Fruit fly (Drosophila melanogaster) whole organism, embryonic: ENCODE results near the gene Mrgn1.

ENCODE experiments used
- Atf6 ChIP-seq: fragments of 200-800 bp; sonication (Bioruptor generic); IDR thresholded peaks from 2 replicates; pipeline ENCODE4 v1.3.6; 2022; ENCODE audit warnings: missing biosample characterization, missing genetic modification characterization
- Awh ChIP-seq: fragments of 200-800 bp; sonication (Bioruptor generic); IDR thresholded peaks from 2 replicates; pipeline ENCODE4, ENCODE4 v1.3.6; 2022; ENCODE audit warnings: missing biosample characterization, missing genetic modification characterization
- CG12391 ChIP-seq: fragments of 200-800 bp; sonication (Bioruptor generic); optimal IDR thresholded peaks from 3 replicates; lab custom pipeline; 2018; ENCODE audit warnings: missing biosample characterization, mild to moderate bottlenecking, missing genetic modification characterization, moderate library complexity
- CG12744 ChIP-seq: fragments of 200-800 bp; sonication (Bioruptor generic); optimal IDR thresholded peaks from 2 replicates; lab custom pipeline; 2016; ENCODE audit warnings: missing biosample characterization, missing genetic modification characterization
- CG13624 ChIP-seq: fragments of 200-800 bp; sonication (Bioruptor generic); optimal IDR thresholded peaks from 2 replicates; lab custom pipeline; 2016; ENCODE audit warnings: missing biosample characterization, missing genetic modification characterization
- CG13894 ChIP-seq: fragments of 200-800 bp; sonication (Bioruptor generic); optimal IDR thresholded peaks from 3 replicates; lab custom pipeline; 2018; ENCODE audit warnings: missing biosample characterization, mild to moderate bottlenecking, missing genetic modification characterization, moderate library complexity
- CG14710 ChIP-seq: fragments of 200-800 bp; sonication (Bioruptor generic); optimal IDR thresholded peaks from 3 replicates; lab custom pipeline; 2019; ENCODE audit warnings: missing biosample characterization, mild to moderate bottlenecking, missing genetic modification characterization, moderate library complexity
- CG15601 ChIP-seq: fragments of 200-800 bp; sonication (Bioruptor generic); optimal IDR thresholded peaks from 3 replicates; lab custom pipeline; 2019; ENCODE audit warnings: missing biosample characterization, mild to moderate bottlenecking, missing genetic modification characterization, moderate library complexity
- CG16863 ChIP-seq: fragments of 200-800 bp; sonication (Bioruptor generic); optimal IDR thresholded peaks from 3 replicates; lab custom pipeline; 2016; ENCODE audit warnings: missing biosample characterization, missing genetic modification characterization
- CG2116 ChIP-seq: fragments of 200-800 bp; sonication (Bioruptor generic); optimal IDR thresholded peaks from 3 replicates; lab custom pipeline; 2018; ENCODE audit warnings: missing biosample characterization, mild to moderate bottlenecking, missing genetic modification characterization
- CG30403 ChIP-seq: fragments of 200-800 bp; sonication (Bioruptor generic); optimal IDR thresholded peaks from 3 replicates; lab custom pipeline; 2016; ENCODE audit warnings: missing biosample characterization, missing genetic modification characterization
- CG3407 ChIP-seq: fragments of 200-800 bp; sonication (Bioruptor generic); optimal IDR thresholded peaks from 2 replicates; lab custom pipeline; 2018; ENCODE audit warnings: missing biosample characterization, mild to moderate bottlenecking, missing genetic modification characterization
- CG3995 ChIP-seq: fragments of 200-800 bp; sonication (Bioruptor generic); optimal IDR thresholded peaks from 3 replicates; lab custom pipeline; 2016; ENCODE audit warnings: missing biosample characterization, missing genetic modification characterization
- CG4707 ChIP-seq: fragments of 200-800 bp; sonication (Bioruptor generic); optimal IDR thresholded peaks from 2 replicates; lab custom pipeline; 2018; ENCODE audit warnings: missing biosample characterization, mild to moderate bottlenecking, missing genetic modification characterization, moderate library complexity
- CG6175 ChIP-seq: fragments of 200-800 bp; sonication (Bioruptor generic); IDR thresholded peaks from 3 replicates; pipeline ENCODE4 v1.3.6; 2022; ENCODE audit warnings: missing biosample characterization, missing genetic modification characterization
- D ChIP-seq, 2 experiments: fragments of 200-800 bp in 1 of 2; fragments of >200 bp in 1 of 2; sonication (Bioruptor generic) in 1 of 2; optimal IDR thresholded peaks; 2 replicates in 1 of 2; 3 replicates in 1 of 2; lab custom pipeline; 2017; ENCODE audit warnings: mild to moderate bottlenecking in 1 of 2, missing biosample characterization in 1 of 2, missing genetic modification characterization in 1 of 2, missing genetic modification reagents in 1 of 2
- ERR ChIP-seq: fragments of 200-800 bp; sonication (Bioruptor generic); optimal IDR thresholded peaks from 2 replicates; lab custom pipeline; 2016; ENCODE audit warnings: missing biosample characterization, missing genetic modification characterization
- Ets97D ChIP-seq: fragments of 200-800 bp; sonication (Bioruptor generic); optimal IDR thresholded peaks from 3 replicates; lab custom pipeline; 2016; ENCODE audit warnings: missing biosample characterization, missing genetic modification characterization
- HmgZ ChIP-seq: fragments of 200-800 bp; sonication (Bioruptor generic); optimal IDR thresholded peaks from 2 replicates; lab custom pipeline; 2018; ENCODE audit warnings: missing biosample characterization, mild to moderate bottlenecking, missing genetic modification characterization
- Hr78 ChIP-seq, 2 experiments: fragments of 200-800 bp in 1 of 2; fragments of >200 bp in 1 of 2; sonication (Bioruptor generic) in 1 of 2; optimal IDR thresholded peaks; 2 replicates each; lab custom pipeline; 2017 to 2019; ENCODE audit warnings: missing biosample characterization in 2 of 2, missing genetic modification characterization in 2 of 2, mild to moderate bottlenecking in 1 of 2, moderate library complexity in 1 of 2
- Kr ChIP-seq: fragments of 200-800 bp; sonication (Bioruptor generic); optimal IDR thresholded peaks from 2 replicates; lab custom pipeline; 2017; ENCODE audit warnings: missing biosample characterization, mild to moderate bottlenecking, missing genetic modification characterization
- Lhr ChIP-seq: fragments of 200-800 bp; sonication (Bioruptor generic); optimal IDR thresholded peaks from 3 replicates; lab custom pipeline; 2017; ENCODE audit warnings: mild to moderate bottlenecking, missing biosample characterization, missing genetic modification reagents, missing genetic modification characterization
- Lpt ChIP-seq: fragments of >200 bp; optimal IDR thresholded peaks from 2 replicates; lab custom pipeline; 2018; ENCODE audit warnings: missing biosample characterization, missing genetic modification characterization
- Med ChIP-seq: fragments of 200-800 bp; sonication (Bioruptor generic); peaks from one replicate; lab custom pipeline; 2016; ENCODE audit warnings: missing biosample characterization, missing genetic modification characterization, mild to moderate bottlenecking, inconsistent platforms, moderate library complexity
- NC2α ChIP-seq: fragments of 200-800 bp; sonication (Bioruptor generic); optimal IDR thresholded peaks from 2 replicates; lab custom pipeline; 2016; ENCODE audit warnings: missing biosample characterization, missing genetic modification characterization
- NC2β ChIP-seq: fragments of 200-800 bp; sonication (Bioruptor generic); optimal IDR thresholded peaks from 2 replicates; lab custom pipeline; 2016; ENCODE audit warnings: missing biosample characterization, missing genetic modification characterization
- Rx ChIP-seq: fragments of 200-800 bp; sonication (Bioruptor generic); IDR thresholded peaks from 2 replicates; pipeline ENCODE4 v1.3.6; 2022; ENCODE audit warnings: missing biosample characterization, missing genetic modification characterization
- Xbp1 ChIP-seq: fragments of 200-800 bp; sonication (Bioruptor generic); optimal IDR thresholded peaks from 3 replicates; lab custom pipeline; 2016; ENCODE audit warnings: missing biosample characterization, mild to moderate bottlenecking, missing genetic modification characterization
- Xrp1 ChIP-seq: fragments of 200-800 bp; sonication (Bioruptor generic); IDR thresholded peaks from 2 replicates; pipeline ENCODE4 v1.3.6; 2022; ENCODE audit warnings: missing biosample characterization, missing genetic modification characterization
- ab ChIP-seq: fragments of 200-800 bp; sonication (Bioruptor generic); optimal IDR thresholded peaks from 2 replicates; lab custom pipeline; 2016; ENCODE audit warnings: missing biosample characterization, missing genetic modification characterization
- bcd ChIP-seq: fragments of 200-800 bp; sonication (Bioruptor generic); optimal IDR thresholded peaks from 2 replicates; lab custom pipeline; 2017; ENCODE audit warnings: missing biosample characterization, mild to moderate bottlenecking, missing genetic modification characterization
- cas ChIP-seq: fragments of 200-800 bp; sonication (Bioruptor generic); IDR thresholded peaks from 2 replicates; pipeline ENCODE4 v1.3.6; 2022; ENCODE audit warnings: missing biosample characterization, missing genetic modification characterization
- cato ChIP-seq: fragments of 200-800 bp; sonication (Bioruptor generic); optimal IDR thresholded peaks from 2 replicates; lab custom pipeline; 2016; ENCODE audit warnings: missing biosample characterization, missing genetic modification characterization, borderline replicate concordance
- chn ChIP-seq: fragments of 200-800 bp; sonication (Bioruptor generic); optimal IDR thresholded peaks from 2 replicates; lab custom pipeline; 2016; ENCODE audit warnings: missing biosample characterization, missing genetic modification characterization
- crp ChIP-seq, 2 experiments: fragments of 200-800 bp; sonication (Bioruptor generic); optimal IDR thresholded peaks; 2 replicates in 1 of 2; 3 replicates in 1 of 2; lab custom pipeline; 2017; ENCODE audit warnings: missing biosample characterization in 2 of 2, missing genetic modification characterization in 2 of 2, mild to moderate bottlenecking in 1 of 2, moderate library complexity in 1 of 2
- dmrt99B ChIP-seq: fragments of 200-800 bp; sonication (Bioruptor generic); optimal IDR thresholded peaks from 2 replicates; lab custom pipeline; 2018; ENCODE audit warnings: missing biosample characterization, mild to moderate bottlenecking, missing genetic modification characterization, moderate library complexity
- gem ChIP-seq: fragments of 200-800 bp; sonication (Bioruptor generic); optimal IDR thresholded peaks from 2 replicates; lab custom pipeline; 2019; ENCODE audit warnings: missing biosample characterization, mild to moderate bottlenecking, missing genetic modification characterization, moderate library complexity
- jigr1 ChIP-seq: fragments of 200-800 bp; sonication (Bioruptor generic); IDR thresholded peaks from 3 replicates; pipeline ENCODE4 v1.3.6; 2022; ENCODE audit warnings: missing biosample characterization, missing genetic modification characterization
- kah ChIP-seq: fragments of 200-800 bp; sonication (Bioruptor generic); optimal IDR thresholded peaks from 2 replicates; lab custom pipeline; 2018; ENCODE audit warnings: missing biosample characterization, mild to moderate bottlenecking, missing genetic modification characterization
- ken ChIP-seq: fragments of 200-800 bp; sonication (Bioruptor generic); IDR thresholded peaks from 3 replicates; pipeline ENCODE4 v1.3.6; 2022; ENCODE audit warnings: missing biosample characterization, missing genetic modification characterization
- lilli ChIP-seq: fragments of 200-800 bp; sonication (Bioruptor generic); optimal IDR thresholded peaks from 3 replicates; lab custom pipeline; 2016; ENCODE audit warnings: missing biosample characterization, missing genetic modification characterization
- maf-S ChIP-seq: fragments of 200-800 bp; sonication (Bioruptor generic); optimal IDR thresholded peaks from 2 replicates; lab custom pipeline; 2016; ENCODE audit warnings: missing biosample characterization, missing genetic modification characterization
- nom ChIP-seq: fragments of 200-800 bp; sonication (Bioruptor generic); optimal IDR thresholded peaks from 2 replicates; lab custom pipeline; 2017; ENCODE audit warnings: missing biosample characterization, missing genetic modification characterization, mild to moderate bottlenecking, moderate library complexity, missing genetic modification reagents
- otp ChIP-seq: fragments of 200-800 bp; sonication (Bioruptor generic); IDR thresholded peaks from 3 replicates; pipeline ENCODE4, ENCODE4 v1.3.6; 2022; ENCODE audit warnings: missing biosample characterization, missing genetic modification characterization
- pfk ChIP-seq: fragments of 200-800 bp; sonication (Bioruptor generic); optimal IDR thresholded peaks from 2 replicates; lab custom pipeline; 2018; ENCODE audit warnings: missing biosample characterization, mild to moderate bottlenecking, missing genetic modification characterization, moderate library complexity
- repo ChIP-seq: fragments of 200-800 bp; sonication (Bioruptor generic); optimal IDR thresholded peaks from 2 replicates; lab custom pipeline; 2016; ENCODE audit warnings: missing biosample characterization, missing genetic modification characterization
- rib ChIP-seq: fragments of 200-800 bp; sonication (Bioruptor generic); IDR thresholded peaks from 2 replicates; pipeline ENCODE4 v1.3.6; 2022; ENCODE audit warnings: missing biosample characterization, missing genetic modification characterization
- scrt ChIP-seq: fragments of 200-800 bp; sonication (Bioruptor generic); optimal IDR thresholded peaks from 2 replicates; lab custom pipeline; 2018; ENCODE audit warnings: missing biosample characterization, mild to moderate bottlenecking, missing genetic modification characterization, moderate library complexity
- sens ChIP-seq: fragments of 200-800 bp; sonication (Bioruptor generic); peaks from one replicate; lab custom pipeline; 2016; ENCODE audit warnings: missing biosample characterization, missing genetic modification characterization
- tio ChIP-seq: fragments of 200-800 bp; sonication (Bioruptor generic); optimal IDR thresholded peaks from 2 replicates; lab custom pipeline; 2017; ENCODE audit warnings: missing biosample characterization, missing genetic modification characterization, inconsistent platforms
- vfl ChIP-seq: fragments of 200-800 bp; sonication (Bioruptor generic); optimal IDR thresholded peaks from 2 replicates; lab custom pipeline; 2016; ENCODE audit warnings: missing biosample characterization, missing genetic modification characterization

The Mrgn1 gene

dm6 chrX:13755152-13755557 is 33.4 kb upstream of the Mrgn1 start, which contains the start of gene Pdcd4 (continued):
- TF ChIP-seq Med (GFP tag; lab: Kevin White, UChicago), result peak; percentile 86
- TF ChIP-seq Rx (GFP tag; lab: Robert Waterston, UW), result no peak
- TF ChIP-seq lilli (GFP tag; lab: Kevin White, UChicago), result no peak
- peak; percentile 4 for TF ChIP-seq HmgZ (tag; lab: Kevin White, UChicago)
- TF ChIP-seq CG12391 (tag; lab: Kevin White, UChicago), result peak; percentile 6
- TF ChIP-seq ken (GFP tag; lab: Robert Waterston, UW), result peak; percentile 46; the same call in 1 of the 3 replicates
- TF ChIP-seq CG13894 (tag; lab: Kevin White, UChicago), result peak; percentile 37
- TF ChIP-seq repo, result no peak
- TF ChIP-seq Ets97D (GFP tag; lab: Kevin White, UChicago), result no peak
- peak; percentile 20 for TF ChIP-seq chn (GFP tag; lab: Kevin White, UChicago)
- TF ChIP-seq Kr, result peak; percentile 65
- TF ChIP-seq rib (GFP tag; lab: Robert Waterston, UW), result peak; percentile 42; the same call in 1 of the 2 replicates
- TF ChIP-seq CG30403 (GFP tag; lab: Kevin White, UChicago), result peak; percentile 5
- TF ChIP-seq Atf6 (GFP tag; lab: Robert Waterston, UW), result no peak
- peak; percentile 51 for TF ChIP-seq Lhr
- TF ChIP-seq ab, result no peak
- no peak for TF ChIP-seq CG3407 (GFP tag; lab: Kevin White, UChicago)
- no peak for TF ChIP-seq crp (GFP tag; optimal IDR thresholded peaks at IDR 0.05; lab: Kevin White, UChicago)
- no peak for TF ChIP-seq D (optimal IDR thresholded peaks at IDR 0.05; lab: Kevin White, UChicago)
- TF ChIP-seq D (GFP tag; optimal IDR thresholded peaks at IDR 0.05; lab: Kevin White, UChicago), result no peak
- no peak for TF ChIP-seq CG6175 (GFP tag; lab: Robert Waterston, UW)
- TF ChIP-seq cas, result no peak
- peak; percentile 41 for TF ChIP-seq NC2α (GFP tag; lab: Kevin White, UChicago)
- no peak for TF ChIP-seq tio (GFP tag; lab: Kevin White, UChicago)
- TF ChIP-seq Xbp1 (GFP tag; lab: Kevin White, UChicago), result no peak
- peak; percentile 6 for TF ChIP-seq CG16863
- peak; percentile 40 for TF ChIP-seq NC2β
- peak; percentile 52 for TF ChIP-seq scrt (GFP tag; lab: Kevin White, UChicago)
- peak; percentile 4 for TF ChIP-seq pfk (GFP tag; lab: Kevin White, UChicago)
- TF ChIP-seq CG15601 (tag; lab: Kevin White, UChicago), result no peak
- peak; percentile 85 for TF ChIP-seq nom (GFP tag; lab: Kevin White, UChicago)
- TF ChIP-seq jigr1 (GFP tag; lab: Robert Waterston, UW), result no peak
- no peak for TF ChIP-seq cato (GFP tag; lab: Kevin White, UChicago)
- no peak for TF ChIP-seq vfl (GFP tag; lab: Kevin White, UChicago)
- TF ChIP-seq kah, result no peak
- no peak for TF ChIP-seq Lpt (GFP tag; lab: Kevin White, UChicago)
- TF ChIP-seq maf-S (GFP tag; lab: Kevin White, UChicago), result peak; percentile 4
- TF ChIP-seq ERR (GFP tag; lab: Kevin White, UChicago), result no peak
- TF ChIP-seq CG2116, result peak; percentile 36
- no peak for TF ChIP-seq dmrt99B
- 0 out of 2 replicates have a peak, but pooled peaks have one; percentile 26 for TF ChIP-seq Xrp1 (GFP tag; lab: Robert Waterston, UW)
- TF ChIP-seq gem, result no peak
- TF ChIP-seq sens (GFP tag; lab: Kevin White, UChicago), result peak; percentile 87
- 0 out of 2 replicates have a peak, but pooled peaks have one; percentile 24 for TF ChIP-seq Awh
- peak; percentile 26 for TF ChIP-seq CG12744
- peak; percentile 6 for TF ChIP-seq CG13624 (GFP tag; lab: Kevin White, UChicago)
- peak; percentile 66 for TF ChIP-seq CG14710 (tag; lab: Kevin White, UChicago)
- TF ChIP-seq otp (GFP tag; lab: Robert Waterston, UW), result peak; percentile 46; the same call in 1 of the 3 replicates
- TF ChIP-seq CG3995 (GFP tag; lab: Kevin White, UChicago), result no peak
- TF ChIP-seq CG4707 (GFP tag; lab: Kevin White, UChicago), result no peak
- TF ChIP-seq bcd (GFP tag; lab: Kevin White, UChicago), result no peak
- no peak for TF ChIP-seq Hr78 (GFP tag; optimal IDR thresholded peaks at IDR 0.05; lab: Kevin White, UChicago)
